Fruit fly (Drosophila melanogaster) whole organism, embryonic: ENCODE data around the gene HDAC4.
A peak's percentile ranks its signal among the peaks of the same experiment; 100 is the strongest.

Experiments
- Ada2b ChIP-seq: fragments of 200-800 bp; sonication (Bioruptor generic); IDR thresholded peaks from 2 replicates; pipeline ENCODE4 v1.3.6; 2022; ENCODE audit warnings: missing biosample characterization, missing genetic modification characterization
- Adf1 ChIP-seq: fragments of 200-800 bp; sonication (Bioruptor generic); IDR thresholded peaks from 2 replicates; pipeline ENCODE4 v1.3.6; 2022; ENCODE audit warnings: missing biosample characterization, missing genetic modification characterization
- Atf6 ChIP-seq: fragments of 200-800 bp; sonication (Bioruptor generic); IDR thresholded peaks from 2 replicates; pipeline ENCODE4 v1.3.6; 2022; ENCODE audit warnings: missing biosample characterization, missing genetic modification characterization
- CG10321 ChIP-seq: fragments of 200-800 bp; sonication (Bioruptor generic); IDR thresholded peaks from 2 replicates; pipeline ENCODE4 v1.3.6; 2022; ENCODE audit warnings: missing biosample characterization, missing genetic modification characterization
- CG11093 ChIP-seq: fragments of 200-800 bp; sonication (Bioruptor generic); IDR thresholded peaks from 3 replicates; pipeline ENCODE4 v1.3.6; 2022; ENCODE audit warnings: missing biosample characterization, missing genetic modification characterization
- CG11247 ChIP-seq: fragments of 200-800 bp; sonication (Bioruptor generic); IDR thresholded peaks from 2 replicates; pipeline ENCODE4 v1.3.6; 2022; ENCODE audit warnings: missing biosample characterization, missing genetic modification characterization
- CG11560 ChIP-seq: fragments of 200-800 bp; sonication (Bioruptor generic); IDR thresholded peaks from 3 replicates; pipeline ENCODE4 v1.3.6; 2022; ENCODE audit warnings: missing biosample characterization, missing genetic modification characterization
- CG11696 ChIP-seq: fragments of 200-800 bp; sonication (Bioruptor generic); IDR thresholded peaks from 2 replicates; pipeline ENCODE4 v1.3.6; 2022; ENCODE audit warnings: missing biosample characterization, missing genetic modification characterization
- CG12071 ChIP-seq: fragments of 200-800 bp; sonication (Bioruptor generic); optimal IDR thresholded peaks from 3 replicates; lab custom pipeline; 2018; ENCODE audit warnings: missing biosample characterization, mild to moderate bottlenecking, missing genetic modification characterization
- CG13123 ChIP-seq: fragments of 200-800 bp; sonication (Bioruptor generic); optimal IDR thresholded peaks from 2 replicates; lab custom pipeline; 2016; ENCODE audit warnings: missing biosample characterization, missing genetic modification characterization
- CG14050 ChIP-seq: fragments of 200-800 bp; sonication (Bioruptor generic); IDR thresholded peaks from 3 replicates; pipeline ENCODE4 v1.3.6; 2022; ENCODE audit warnings: missing biosample characterization, missing genetic modification characterization
- CG14860 ChIP-seq: fragments of 200-800 bp; sonication (Bioruptor generic); IDR thresholded peaks from 3 replicates; pipeline ENCODE4 v1.3.6; 2022; ENCODE audit warnings: missing biosample characterization, missing genetic modification characterization; ENCODE audit not compliant: partially characterized antibody
- CG17186 ChIP-seq: fragments of 200-800 bp; sonication (Bioruptor generic); optimal IDR thresholded peaks from 3 replicates; lab custom pipeline; 2017; ENCODE audit warnings: missing biosample characterization, missing genetic modification reagents, missing genetic modification characterization
- CG17328 ChIP-seq: fragments of 200-800 bp; sonication (Bioruptor generic); IDR thresholded peaks from 2 replicates; pipeline ENCODE4 v1.3.6; 2022; ENCODE audit warnings: missing biosample characterization, missing genetic modification characterization
- CG17568 ChIP-seq: fragments of 200-800 bp; sonication (Bioruptor generic); optimal IDR thresholded peaks from 2 replicates; lab custom pipeline; 2018; ENCODE audit warnings: missing biosample characterization, mild to moderate bottlenecking, missing genetic modification characterization, moderate library complexity
- CG18619 ChIP-seq: fragments of 200-800 bp; sonication (Bioruptor generic); optimal IDR thresholded peaks from 3 replicates; lab custom pipeline; 2017; ENCODE audit warnings: missing biosample characterization, mild to moderate bottlenecking, missing genetic modification characterization
- CG2678 ChIP-seq: fragments of 200-800 bp; sonication (Bioruptor generic); optimal IDR thresholded peaks from 3 replicates; lab custom pipeline; 2019; ENCODE audit warnings: missing biosample characterization, mild to moderate bottlenecking, missing genetic modification characterization, moderate library complexity
- CG30431 ChIP-seq: fragments of 200-800 bp; sonication (Bioruptor generic); optimal IDR thresholded peaks from 2 replicates; lab custom pipeline; 2017; ENCODE audit warnings: missing biosample characterization, missing genetic modification characterization
- CG5245 ChIP-seq: fragments of 200-800 bp; sonication (Bioruptor generic); optimal IDR thresholded peaks from 3 replicates; lab custom pipeline; 2016; ENCODE audit warnings: missing biosample characterization, missing genetic modification characterization
- CG7928 ChIP-seq: fragments of 200-800 bp; sonication (Bioruptor generic); optimal IDR thresholded peaks from 2 replicates; lab custom pipeline; 2017; ENCODE audit warnings: missing biosample characterization, mild to moderate bottlenecking, missing genetic modification characterization
- Dip3 ChIP-seq: fragments of 200-800 bp; sonication (Bioruptor generic); optimal IDR thresholded peaks from 3 replicates; lab custom pipeline; 2016; ENCODE audit warnings: missing biosample characterization, missing genetic modification characterization
- Dp ChIP-seq: fragments of 200-800 bp; sonication (Bioruptor generic); optimal IDR thresholded peaks from 2 replicates; lab custom pipeline; 2018; ENCODE audit warnings: missing biosample characterization, mild to moderate bottlenecking, missing genetic modification characterization, moderate library complexity
- Drgx ChIP-seq: fragments of 200-800 bp; sonication (Bioruptor generic); IDR thresholded peaks from 2 replicates; pipeline ENCODE4 v1.3.6; 2022; ENCODE audit warnings: missing biosample characterization, missing genetic modification characterization
- Eip74EF ChIP-seq, 2 experiments: fragments of 200-800 bp in 1 of 2; fragments of >200 bp in 1 of 2; sonication (Bioruptor generic) in 1 of 2; optimal IDR thresholded peaks; 2 replicates each; lab custom pipeline; 2017 to 2019; ENCODE audit warnings: missing biosample characterization in 2 of 2, missing genetic modification characterization in 2 of 2, mild to moderate bottlenecking in 1 of 2, moderate library complexity in 1 of 2
- Gug ChIP-seq: fragments of 200-800 bp; sonication (Bioruptor generic); IDR thresholded peaks from 4 replicates; pipeline ENCODE4 v1.3.6; 2022; ENCODE audit warnings: missing biosample characterization, missing genetic modification characterization
- Hand ChIP-seq: fragments of 200-800 bp; sonication (Bioruptor generic); optimal IDR thresholded peaks from 2 replicates; lab custom pipeline; 2017; ENCODE audit warnings: mild to moderate bottlenecking, missing biosample characterization, missing genetic modification reagents, missing genetic modification characterization
- Hey ChIP-seq: fragments of 200-800 bp; sonication (Bioruptor generic); optimal IDR thresholded peaks from 3 replicates; lab custom pipeline; 2018; ENCODE audit warnings: missing biosample characterization, mild to moderate bottlenecking, missing genetic modification characterization
- Jarid2 ChIP-seq: fragments of 200-800 bp; sonication (Bioruptor generic); optimal IDR thresholded peaks from 3 replicates; lab custom pipeline; 2017; ENCODE audit warnings: mild to moderate bottlenecking, missing biosample characterization, missing genetic modification reagents, missing genetic modification characterization
- Lim3 ChIP-seq: fragments of 200-800 bp; sonication (Bioruptor generic); IDR thresholded peaks from 2 replicates; pipeline ENCODE4 v1.3.6; 2022; ENCODE audit warnings: missing biosample characterization, missing genetic modification characterization
- Opbp ChIP-seq: fragments of 200-800 bp; sonication (Bioruptor generic); IDR thresholded peaks from 3 replicates; pipeline ENCODE4 v1.3.6; 2022; ENCODE audit warnings: missing biosample characterization, missing genetic modification characterization; ENCODE audit not compliant: partially characterized antibody
- Stat92E ChIP-seq, 3 experiments: fragments of >200 bp in 2 of 3; fragments of 200-800 bp in 1 of 3; sonication (Bioruptor generic) in 1 of 3; optimal IDR thresholded peaks; 2 replicates each; lab custom pipeline; 2017 to 2019; ENCODE audit warnings: missing biosample characterization in 3 of 3, missing genetic modification characterization in 3 of 3, mild to moderate bottlenecking in 1 of 3, moderate library complexity in 1 of 3
- Xrp1 ChIP-seq: fragments of 200-800 bp; sonication (Bioruptor generic); IDR thresholded peaks from 2 replicates; pipeline ENCODE4 v1.3.6; 2022; ENCODE audit warnings: missing biosample characterization, missing genetic modification characterization
- bab2 ChIP-seq: fragments of 200-800 bp; sonication (Bioruptor generic); optimal IDR thresholded peaks from 2 replicates; lab custom pipeline; 2016; ENCODE audit warnings: missing biosample characterization, missing genetic modification characterization
- bowl ChIP-seq: fragments of 200-800 bp; sonication (Bioruptor generic); IDR thresholded peaks from 2 replicates; pipeline ENCODE4 v1.3.6; 2022; ENCODE audit warnings: missing biosample characterization, missing genetic modification characterization
- chm ChIP-seq: fragments of 200-800 bp; sonication (Bioruptor generic); IDR thresholded peaks from 2 replicates; pipeline ENCODE4 v1.3.6; 2022; ENCODE audit warnings: missing biosample characterization, missing genetic modification characterization
- dati ChIP-seq: fragments of 200-800 bp; sonication (Bioruptor generic); IDR thresholded peaks from 2 replicates; pipeline ENCODE4 v1.3.6; 2022; ENCODE audit warnings: missing biosample characterization, missing genetic modification characterization
- dimm ChIP-seq: fragments of 200-800 bp; sonication (Bioruptor generic); IDR thresholded peaks from 2 replicates; pipeline ENCODE4 v1.3.6; 2022; ENCODE audit warnings: missing biosample characterization, missing genetic modification characterization
- dm ChIP-seq: fragments of 200-800 bp; sonication (Bioruptor generic); optimal IDR thresholded peaks from 3 replicates; lab custom pipeline; 2016; ENCODE audit warnings: missing biosample characterization, missing genetic modification characterization
- en ChIP-seq: fragments of 200-800 bp; sonication (Bioruptor generic); optimal IDR thresholded peaks from 2 replicates; lab custom pipeline; 2016; ENCODE audit warnings: missing biosample characterization, missing genetic modification characterization
- exex ChIP-seq: fragments of 200-800 bp; sonication (Bioruptor generic); optimal IDR thresholded peaks from 4 replicates; lab custom pipeline; 2018; ENCODE audit warnings: missing biosample characterization, mild to moderate bottlenecking, missing genetic modification characterization, moderate library complexity
- lmd ChIP-seq: fragments of 200-800 bp; sonication (Bioruptor generic); IDR thresholded peaks from 2 replicates; pipeline ENCODE4 v1.3.6; 2022; ENCODE audit warnings: missing biosample characterization, missing genetic modification characterization
- mam ChIP-seq: fragments of 200-800 bp; sonication (Bioruptor generic); optimal IDR thresholded peaks from 3 replicates; lab custom pipeline; 2016; ENCODE audit warnings: missing biosample characterization, missing genetic modification characterization
- mirr ChIP-seq: fragments of 200-800 bp; sonication (Bioruptor generic); optimal IDR thresholded peaks from 3 replicates; lab custom pipeline; 2018; ENCODE audit warnings: missing biosample characterization, mild to moderate bottlenecking, missing genetic modification characterization
- odd ChIP-seq: fragments of 200-800 bp; sonication (Bioruptor generic); optimal IDR thresholded peaks from 2 replicates; lab custom pipeline; 2017; ENCODE audit warnings: missing biosample characterization, mild to moderate bottlenecking, missing genetic modification characterization
- pita ChIP-seq: fragments of 200-800 bp; sonication (Bioruptor generic); optimal IDR thresholded peaks from 2 replicates; lab custom pipeline; 2017; ENCODE audit warnings: missing biosample characterization, mild to moderate bottlenecking, missing genetic modification characterization
- pros ChIP-seq: fragments of 200-800 bp; sonication (Bioruptor generic); optimal IDR thresholded peaks from 3 replicates; lab custom pipeline; 2019; ENCODE audit warnings: missing biosample characterization, mild to moderate bottlenecking, missing genetic modification characterization, moderate library complexity
- row ChIP-seq: fragments of 200-800 bp; sonication (Bioruptor generic); IDR thresholded peaks from 3 replicates; pipeline ENCODE4 v1.3.6; 2022; ENCODE audit warnings: missing biosample characterization, missing genetic modification characterization
- schlank ChIP-seq: fragments of 200-800 bp; sonication (Bioruptor generic); optimal IDR thresholded peaks from 2 replicates; lab custom pipeline; 2018; ENCODE audit warnings: missing biosample characterization, mild to moderate bottlenecking, missing genetic modification characterization

Gene HDAC4

dm6 chrX:13233811-13234737 lies 51.4 kb downstream of the HDAC4 start (continued):
- TF ChIP-seq CG11093 (peak; percentile 75), schlank (peak; percentile 38), Jarid2 (GFP tag; lab: Kevin White, UChicago) (peak; percentile 18), CG7928 (no peak), mam (GFP tag; lab: Kevin White, UChicago) (peak; percentile 79), Adf1 (GFP tag; lab: Robert Waterston, UW) (no peak), mirr (GFP tag; lab: Kevin White, UChicago) (no peak), CG11560 (tag; lab: Robert Waterston, UW) (peak; percentile 58; the same call in 1 of the 3 replicates), exex (tag; lab: Kevin White, UChicago) (no peak), Hey (tag; lab: Kevin White, UChicago) (no peak), Atf6 (GFP tag; lab: Robert Waterston, UW) (peak; percentile 60; the same call in 1 of the 2 replicates), Drgx (GFP tag; lab: Robert Waterston, UW) (peak; percentile 48; the same call in 1 of the 2 replicates), Opbp (GFP tag; lab: Robert Waterston, UW) (no peak), pita (GFP tag; lab: Kevin White, UChicago) (no peak), CG2678 (peak; percentile 87), CG11696 (peak; percentile 55; the same call in 1 of the 2 replicates), bowl (GFP tag; lab: Robert Waterston, UW) (peak; percentile 46; the same call in 1 of the 2 replicates), Xrp1 (peak; percentile 91), Stat92E (GFP tag; optimal IDR thresholded peaks at IDR 0.05; lab: Kevin White, UChicago) (peak in 1 of 3 experiments; percentile 69), Lim3 (GFP tag; lab: Robert Waterston, UW) (no peak), CG30431 (GFP tag; lab: Kevin White, UChicago) (peak; percentile 83), dimm (GFP tag; lab: Robert Waterston, UW) (peak; percentile 57; the same call in 1 of the 2 replicates), dm (GFP tag; lab: Kevin White, UChicago) (peak; percentile 52), CG17328 (peak; percentile 90), Ada2b (GFP tag; lab: Robert Waterston, UW) (peak; percentile 84), Dip3 (GFP tag; lab: Kevin White, UChicago) (peak; percentile 61), CG14860 (no peak), CG14050 (GFP tag; lab: Robert Waterston, UW) (peak; percentile 72), CG13123 (GFP tag; lab: Kevin White, UChicago) (peak; percentile 65), Hand (peak; percentile 46), en (GFP tag; lab: Kevin White, UChicago) (peak; percentile 37), chm (GFP tag; lab: Robert Waterston, UW) (peak; percentile 82; the same call in 1 of the 2 replicates), CG11247 (peak; percentile 78), CG18619 (peak; percentile 74), pros (peak; percentile 62), CG17186 (peak; percentile 16), lmd (peak; percentile 75), bab2 (GFP tag; lab: Kevin White, UChicago) (peak; percentile 87), CG12071 (no peak), Gug (peak; percentile 69), Dp (GFP tag; lab: Kevin White, UChicago) (no peak), Eip74EF (GFP tag; optimal IDR thresholded peaks at IDR 0.05; lab: Kevin White, UChicago) (peak in 1 of 2 experiments; percentile 67), CG17568 (GFP tag; lab: Kevin White, UChicago) (peak; percentile 48), odd (GFP tag; lab: Kevin White, UChicago) (peak; percentile 46), dati (GFP tag; lab: Robert Waterston, UW) (no peak), row (GFP tag; lab: Robert Waterston, UW) (peak; percentile 89), CG10321 (GFP tag; lab: Robert Waterston, UW) (0 out of 2 replicates have a peak, but pooled peaks have one; percentile 22), CG5245 (GFP tag; lab: Kevin White, UChicago) (peak; percentile 79)
